Worm (Caenorhabditis elegans) whole organism, late embryonic: ENCODE data around the gene clec-137.

Source experiments
- F13H6.1 ChIP-seq: sonication (generic microtip); optimal IDR thresholded peaks from 2 replicates; lab custom pipeline; 2016; ENCODE audit warnings: missing genetic modification characterization, missing compliant biosample characterization
- ama-1 ChIP-seq: fragments of 150-350 bp; optimal IDR thresholded peaks from 2 replicates; lab custom pipeline; 2014
- ceh-2 ChIP-seq: sonication (generic microtip); optimal IDR thresholded peaks from 2 replicates; lab custom pipeline; 2016; ENCODE audit warnings: missing genotype, missing genetic modification characterization, missing compliant biosample characterization
- elt-4 ChIP-seq: sonication (generic microtip); optimal IDR thresholded peaks from 2 replicates; lab custom pipeline; 2016; ENCODE audit warnings: missing genetic modification characterization, missing compliant biosample characterization
- hlh-30 ChIP-seq: sonication (generic microtip); optimal IDR thresholded peaks from 2 replicates; lab custom pipeline; 2017; ENCODE audit warnings: antibody characterized with exemption, missing genetic modification characterization, missing compliant biosample characterization; ENCODE audit not compliant: insufficient read depth
- nhr-11 ChIP-seq: fragments of 150-350 bp; optimal IDR thresholded peaks from 2 replicates; lab custom pipeline; 2014; ENCODE audit warnings: missing biosample characterization, missing genetic modification characterization
- unc-55 ChIP-seq: sonication (generic microtip); optimal IDR thresholded peaks from 2 replicates; lab custom pipeline; 2017; ENCODE audit warnings: missing biosample characterization, missing genetic modification reagents, missing genetic modification characterization

DNA sequence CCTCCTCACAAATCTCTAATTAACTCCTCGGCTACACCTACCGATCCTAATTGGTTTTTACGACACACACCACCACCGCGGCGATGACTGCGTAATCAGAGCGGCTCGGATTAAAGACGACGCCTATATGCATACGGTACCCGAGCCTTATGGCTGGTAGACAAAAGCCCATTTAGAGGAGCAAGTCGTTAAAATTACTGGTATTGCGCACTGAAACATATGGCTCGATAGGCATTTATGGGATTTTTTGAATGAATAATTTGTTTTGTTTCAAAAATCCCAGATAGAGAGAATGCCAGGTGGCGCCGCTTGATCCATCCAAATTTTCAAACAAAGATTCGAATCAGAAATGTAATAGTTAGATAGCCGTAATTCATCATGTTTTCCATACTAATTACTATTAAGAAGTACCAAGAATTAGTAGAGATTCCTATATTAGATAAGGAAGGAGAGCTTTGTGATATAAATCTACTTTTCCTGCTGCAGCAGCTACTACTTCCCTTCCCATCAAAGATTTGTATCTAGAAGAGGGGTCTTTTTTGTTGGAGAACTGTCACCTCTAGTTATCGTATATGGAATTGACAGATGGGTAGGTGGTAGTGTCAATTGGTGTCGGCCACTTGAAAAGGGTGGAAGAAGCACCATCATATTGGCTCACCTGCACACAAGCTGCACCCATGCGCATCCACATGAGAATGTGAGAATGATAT, 34.5 kb downstream of the clec-137 start:
- peak; percentile 16 for TF ChIP-seq ama-1 (lab: Kevin White, UChicago)
- no peak for TF ChIP-seq ceh-2 (tag; lab: Kevin White, UChicago)
- no peak for TF ChIP-seq elt-4 (tag; lab: Kevin White, UChicago)
- TF ChIP-seq hlh-30 (tag; lab: Kevin White, UChicago) = no peak
- TF ChIP-seq unc-55 (GFP tag; lab: Kevin White, UChicago) = peak; percentile 3
- TF ChIP-seq nhr-11 (tag; lab: Kevin White, UChicago) = no peak
- no peak for TF ChIP-seq F13H6.1 (tag; lab: Kevin White, UChicago)
